Worm (Caenorhabditis elegans): ENCODE results near the gene gid-8.
A peak's percentile ranks its signal among the peaks of the same experiment; 100 is the strongest.

gid-8 gene

ce11 chrV:1438205-1438604 lies 29.3 kb upstream of the gid-8 start (continued):
- TF ChIP-seq fkh-8 (tag; optimal IDR thresholded peaks at IDR 0.05), result no peak

ce11 chrV:1438832-1439231 lies 28.7 kb upstream of the gid-8 start, which contains the start of gene R09B5.11:
TSS of gene R09B5.11 (plus strand) at chrV:1439205.
- TF ChIP-seq efl-1 (optimal IDR thresholded peaks at IDR 0.05) (no peak), efl-1 (GFP tag; optimal IDR thresholded peaks at IDR 0.05 in 1 of 2) (peak in 1 of 2 experiments; percentile 58), grh-1 (GFP tag; IDR thresholded peaks at IDR 0.05) (peak; percentile 92), pax-3 (tag; optimal IDR thresholded peaks at IDR 0.05) (no peak), unc-130 (tag; optimal IDR thresholded peaks at IDR 0.05) (peak; percentile 24), snu-23 (GFP tag; optimal IDR thresholded peaks at IDR 0.05) (peak; percentile 44), nhr-90 (tag; optimal IDR thresholded peaks at IDR 0.05; ENCODE audit: poor library complexity) (peak; percentile 42), lsy-2 (tag; optimal IDR thresholded peaks at IDR 0.05) (peak in 1 of 2 experiments; percentile 23), ztf-11 (tag; optimal IDR thresholded peaks at IDR 0.05) (no peak), nhr-19 (GFP tag; conservative IDR thresholded peaks at IDR 0.05) (peak; percentile 44), blmp-1 (tag; optimal IDR thresholded peaks at IDR 0.05) (peak; percentile 7), nhr-71 (tag; optimal IDR thresholded peaks at IDR 0.05) (peak; percentile 54), lin-14 (GFP tag; optimal IDR thresholded peaks at IDR 0.05) (peak; percentile 84), nhr-20 (tag; optimal IDR thresholded peaks at IDR 0.05) (peak; percentile 65), nhr-85 (tag) (peak; percentile 89), egl-27 (tag; optimal IDR thresholded peaks at IDR 0.05) (no peak), tbx-2 (tag; optimal IDR thresholded peaks at IDR 0.05) (peak; percentile 37), elt-3 (tag; optimal IDR thresholded peaks at IDR 0.05) (peak in 4 of 6 experiments; percentile 43 to 84 (median 58)), irx-1 (tag; optimal IDR thresholded peaks at IDR 0.05) (no peak), ztf-4 (tag; optimal IDR thresholded peaks at IDR 0.05) (no peak)

- TF ChIP-seq zip-4 (GFP tag; optimal IDR thresholded peaks at IDR 0.05), result no peak
Observed at ce11 chrV:1442042-1442441, 25.5 kb upstream of the gid-8 start, which contains the start of gene cnc-11. TSS of gene cnc-11 (plus strand) at chrV:1442342.

ce11 chrV:1444180-1444579 lies 23.4 kb upstream of the gid-8 start, which contains the start of gene cnc-1:
TSS of gene cnc-1 (minus strand) at chrV:1444280.
- no peak for TF ChIP-seq lin-35 (GFP tag; optimal IDR thresholded peaks at IDR 0.05)
- TF ChIP-seq lin-39 (tag; optimal IDR thresholded peaks at IDR 0.05), result no peak
- TF ChIP-seq pag-3 (tag; optimal IDR thresholded peaks at IDR 0.05; ENCODE audit: borderline replicate concordance, insufficient read depth), result no peak
- TF ChIP-seq mdl-1 (tag; optimal IDR thresholded peaks at IDR 0.05), result no peak
- no peak for TF ChIP-seq unc-62 (GFP tag; optimal IDR thresholded peaks at IDR 0.05)

DNA sequence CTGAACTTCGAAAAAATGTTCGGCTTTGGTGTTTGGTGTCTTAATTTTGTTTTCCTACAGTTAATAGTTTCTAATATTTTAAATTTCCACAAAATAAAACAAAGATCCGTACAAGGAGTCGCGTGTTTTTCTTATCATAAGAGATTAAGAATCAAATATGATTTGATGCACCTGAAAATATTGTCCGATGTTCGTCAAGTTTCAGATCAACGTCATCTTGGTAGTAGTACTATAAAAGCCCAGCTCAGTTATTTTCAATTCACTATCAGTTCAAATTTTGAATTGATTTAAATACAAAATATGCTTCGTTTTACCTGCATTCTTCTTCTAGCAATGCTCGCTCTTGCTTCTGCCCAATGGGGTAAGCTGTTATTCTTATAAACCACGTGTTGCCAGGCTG lies 22.5 kb upstream of the gid-8 start, which contains the start of gene cnc-5:
Gene cnc-5 (plus strand): TSS at position 301 of the 400 bp plus-strand sequence.
- TF ChIP-seq pqm-1 (tag; optimal IDR thresholded peaks at IDR 0.05) (no peak), lin-13 (GFP tag; optimal IDR thresholded peaks at IDR 0.05) (no peak), rnt-1 (tag; optimal IDR thresholded peaks at IDR 0.05) (no peak), lin-35 (GFP tag; optimal IDR thresholded peaks at IDR 0.05) (no peak)

- TF ChIP-seq nhr-85 (tag), result peak; percentile 74
- TF ChIP-seq lin-14 (GFP tag; optimal IDR thresholded peaks at IDR 0.05), result peak; percentile 31
- TF ChIP-seq rnt-1 (tag; optimal IDR thresholded peaks at IDR 0.05), result no peak
- TF ChIP-seq irx-1 (tag; optimal IDR thresholded peaks at IDR 0.05), result no peak
Observed at ce11 chrV:1447079-1447478, 20.5 kb upstream of the gid-8 start, which contains the start of gene cnc-4. TSS of gene cnc-4 (plus strand) at chrV:1447195.

- TF ChIP-seq ets-5 (GFP tag; IDR thresholded peaks at IDR 0.05) (no peak), ztf-4 (tag; optimal IDR thresholded peaks at IDR 0.05) (peak; percentile 46), mdl-1 (tag; optimal IDR thresholded peaks at IDR 0.05) (no peak), mef-2 (tag; optimal IDR thresholded peaks at IDR 0.05) (no peak), fkh-4 (tag; optimal IDR thresholded peaks at IDR 0.05; ENCODE audit: borderline replicate concordance) (no peak), lin-35 (GFP tag; optimal IDR thresholded peaks at IDR 0.05) (no peak), alr-1 (tag; optimal IDR thresholded peaks at IDR 0.05; ENCODE audit: borderline replicate concordance) (no peak), elt-3 (tag; optimal IDR thresholded peaks at IDR 0.05) (peak in 1 of 6 experiments; percentile 16), pag-3 (tag; optimal IDR thresholded peaks at IDR 0.05; ENCODE audit: borderline replicate concordance, insufficient read depth) (no peak), aly-2 (tag; optimal IDR thresholded peaks at IDR 0.05) (no peak), pax-3 (tag; optimal IDR thresholded peaks at IDR 0.05) (no peak), blmp-1 (tag; optimal IDR thresholded peaks at IDR 0.05) (peak; percentile 65), ceh-88 (GFP tag; IDR thresholded peaks at IDR 0.05) (no peak), nhr-28 (tag; optimal IDR thresholded peaks at IDR 0.05) (no peak), nhr-85 (tag) (peak; percentile 50), nhr-20 (tag; optimal IDR thresholded peaks at IDR 0.05) (no peak), nhr-84 (tag; optimal IDR thresholded peaks at IDR 0.05) (no peak), lir-3 (tag; optimal IDR thresholded peaks at IDR 0.05; ENCODE audit: poor library complexity) (no peak)
Observed at ce11 chrV:1447724-1448123, 19.8 kb upstream of the gid-8 start, which contains the start of gene cnc-3. TSS of gene cnc-3 (plus strand) at chrV:1448004.

Measured in whole organism, L1 larva.